Fruit fly (Drosophila melanogaster): ENCODE data around the gene pan.

DNA sequence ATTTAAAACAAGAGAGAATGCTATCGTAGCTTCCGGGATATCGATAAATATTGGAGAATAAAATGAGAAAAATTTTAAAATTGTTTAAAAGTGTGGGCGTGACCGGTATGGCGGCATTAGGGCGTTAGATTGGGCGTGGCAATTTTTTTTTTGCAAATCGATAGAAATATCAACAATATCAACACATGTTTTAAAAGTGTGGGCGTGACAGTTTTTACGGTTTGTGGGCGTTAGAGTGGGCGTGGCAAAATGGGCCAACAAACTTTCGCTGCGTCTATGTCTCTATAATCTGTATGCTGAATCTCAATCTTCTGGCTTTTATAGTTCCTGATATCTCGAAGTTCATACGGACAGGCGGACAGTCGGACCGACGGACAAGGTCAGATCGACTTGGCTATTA, 80.0 kb downstream of the pan start:
- no peak for TF ChIP-seq CG15710 (tag; optimal IDR thresholded peaks at IDR 0.05)
- TF ChIP-seq CG9948 (tag; optimal IDR thresholded peaks at IDR 0.05): no peak
- no peak for TF ChIP-seq Snoo (tag; optimal IDR thresholded peaks at IDR 0.05)
- TF ChIP-seq EcR (GFP tag; optimal IDR thresholded peaks at IDR 0.05): no peak
- no peak for TF ChIP-seq CG4496 (GFP tag; IDR thresholded peaks at IDR 0.05)

All from whole organism, pupa.